Worm (Caenorhabditis elegans): ENCODE data around the gene T07D3.9.

T07D3.9 gene

DNA sequence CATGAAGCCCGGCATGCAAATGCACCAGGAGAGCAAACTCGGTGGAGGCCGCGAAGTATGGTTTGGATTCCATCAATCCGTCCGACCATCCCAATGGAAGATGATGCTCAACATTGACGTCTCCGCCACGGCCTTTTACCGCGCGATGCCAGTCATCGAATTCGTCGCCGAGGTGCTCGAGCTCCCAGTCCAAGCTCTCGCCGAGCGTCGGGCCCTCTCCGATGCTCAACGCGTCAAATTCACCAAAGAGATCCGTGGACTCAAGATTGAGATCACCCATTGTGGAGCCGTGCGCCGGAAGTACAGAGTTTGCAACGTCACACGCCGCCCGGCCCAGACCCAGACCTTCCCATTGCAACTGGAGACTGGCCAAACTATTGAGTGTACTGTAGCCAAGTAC lies 25.0 kb downstream of the T07D3.9 start:
- TF ChIP-seq mbf-1 (tag; optimal IDR thresholded peaks at IDR 0.05) (no peak), mab-5 (tag; optimal IDR thresholded peaks at IDR 0.05) (no peak), nhr-12 (tag; optimal IDR thresholded peaks at IDR 0.05) (no peak), lin-39 (tag; optimal IDR thresholded peaks at IDR 0.05) (no peak), ama-1 (optimal IDR thresholded peaks at IDR 0.05) (no peak), ztf-1 (GFP tag; conservative IDR thresholded peaks at IDR 0.05) (no peak), alr-1 (tag; optimal IDR thresholded peaks at IDR 0.05) (no peak), ZK546.5 (tag; optimal IDR thresholded peaks at IDR 0.05) (no peak), ztf-4 (tag; optimal IDR thresholded peaks at IDR 0.05) (no peak), nhr-6 (tag; optimal IDR thresholded peaks at IDR 0.05) (no peak), dmd-4 (tag; optimal IDR thresholded peaks at IDR 0.05) (no peak), nhr-11 (tag; optimal IDR thresholded peaks at IDR 0.05) (no peak)

DNA sequence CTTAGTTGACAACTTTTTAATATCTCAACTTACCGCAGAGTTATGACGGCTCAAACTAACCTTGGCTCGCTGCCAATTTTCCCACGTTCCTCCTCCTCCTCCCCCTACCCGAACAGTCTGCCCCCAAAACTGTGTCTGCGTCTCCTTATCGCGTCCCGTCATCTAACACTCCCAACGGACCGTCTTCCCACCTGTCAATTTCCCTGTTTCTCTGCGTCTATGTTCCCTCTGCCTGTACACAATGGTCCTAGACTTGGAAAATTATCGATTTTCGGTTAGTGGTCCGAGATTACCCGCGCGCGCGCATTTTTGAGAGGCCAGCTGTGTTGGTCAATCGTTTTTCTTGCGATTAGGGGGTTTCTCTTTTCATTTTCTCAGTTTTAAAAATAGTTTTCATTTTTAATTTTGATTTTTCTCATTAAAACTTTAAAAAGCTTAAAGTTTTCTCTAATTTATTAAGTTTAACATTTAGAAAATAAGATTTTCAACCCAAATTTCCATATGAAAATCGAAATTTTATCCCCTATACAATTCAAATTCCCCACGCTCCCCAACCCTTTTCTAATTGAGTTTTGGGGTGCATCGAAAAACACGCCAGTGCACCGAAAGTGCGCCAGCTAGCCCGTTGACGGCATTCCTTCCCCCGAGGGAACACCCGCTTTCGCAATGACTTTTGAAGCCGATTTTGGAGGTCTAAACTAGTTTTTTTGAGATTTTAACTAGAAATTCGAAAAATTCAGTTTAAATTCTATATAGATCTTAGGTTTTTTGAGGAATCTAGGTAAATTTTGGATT lies 27.5 kb downstream of the T07D3.9 start, which contains the start of gene alg-2:
alg-2 (plus strand) TSS at position 220 of the 795 bp plus-strand sequence.
- TF ChIP-seq gmeb-1 (tag; optimal IDR thresholded peaks at IDR 0.05), result peak; percentile 31
- TF ChIP-seq sem-4 (tag; optimal IDR thresholded peaks at IDR 0.05), result peak; percentile 15
- TF ChIP-seq unc-55 (GFP tag; optimal IDR thresholded peaks at IDR 0.05), result peak; percentile 67
- peak in 1 of 2 experiments; percentile 67 for TF ChIP-seq lsy-2 (tag; optimal IDR thresholded peaks at IDR 0.05)
- peak; percentile 52 for TF ChIP-seq C34F6.9 (tag; optimal IDR thresholded peaks at IDR 0.05)
- TF ChIP-seq lin-13 (GFP tag; optimal IDR thresholded peaks at IDR 0.05), result peak; percentile 31
- peak; percentile 44 for TF ChIP-seq crh-2 (tag; optimal IDR thresholded peaks at IDR 0.05)
- no peak for TF ChIP-seq nhr-77 (tag; optimal IDR thresholded peaks at IDR 0.05)
- peak; percentile 31 for TF ChIP-seq zag-1 (tag; optimal IDR thresholded peaks at IDR 0.05)
- no peak for TF ChIP-seq nhr-23 (tag; optimal IDR thresholded peaks at IDR 0.05)
- TF ChIP-seq F13H6.1 (tag; optimal IDR thresholded peaks at IDR 0.05), result peak; percentile 26
- TF ChIP-seq nhr-129 (tag; optimal IDR thresholded peaks at IDR 0.05), result peak; percentile 23
- peak; percentile 36 for TF ChIP-seq mab-5 (tag; optimal IDR thresholded peaks at IDR 0.05)
- no peak for TF ChIP-seq nhr-11 (tag; optimal IDR thresholded peaks at IDR 0.05)
- no peak for TF ChIP-seq blmp-1 (tag; optimal IDR thresholded peaks at IDR 0.05; ENCODE audit: insufficient read depth)
- TF ChIP-seq aly-2 (tag; optimal IDR thresholded peaks at IDR 0.05), result no peak
- no peak for TF ChIP-seq R02D3.7 (tag; optimal IDR thresholded peaks at IDR 0.05)
- TF ChIP-seq dmd-4 (tag; optimal IDR thresholded peaks at IDR 0.05), result no peak
- peak; percentile 6 for TF ChIP-seq sma-9 (GFP tag; optimal IDR thresholded peaks at IDR 0.05)
- TF ChIP-seq sma-9 (tag; optimal IDR thresholded peaks at IDR 0.05), result no peak
- no peak for TF ChIP-seq lin-11 (tag; optimal IDR thresholded peaks at IDR 0.05)
- TF ChIP-seq fos-1 (tag; optimal IDR thresholded peaks at IDR 0.05), result peak; percentile 29
- TF ChIP-seq unc-62 (GFP tag; optimal IDR thresholded peaks at IDR 0.05), result no peak
- TF ChIP-seq egl-27 (tag; optimal IDR thresholded peaks at IDR 0.05), result no peak
- TF ChIP-seq nhr-21 (tag; optimal IDR thresholded peaks at IDR 0.05), result no peak
- TF ChIP-seq ZK546.5 (tag; optimal IDR thresholded peaks at IDR 0.05), result no peak
- TF ChIP-seq nhr-12 (tag; optimal IDR thresholded peaks at IDR 0.05), result no peak
- TF ChIP-seq lin-39 (tag; optimal IDR thresholded peaks at IDR 0.05), result no peak

DNA sequence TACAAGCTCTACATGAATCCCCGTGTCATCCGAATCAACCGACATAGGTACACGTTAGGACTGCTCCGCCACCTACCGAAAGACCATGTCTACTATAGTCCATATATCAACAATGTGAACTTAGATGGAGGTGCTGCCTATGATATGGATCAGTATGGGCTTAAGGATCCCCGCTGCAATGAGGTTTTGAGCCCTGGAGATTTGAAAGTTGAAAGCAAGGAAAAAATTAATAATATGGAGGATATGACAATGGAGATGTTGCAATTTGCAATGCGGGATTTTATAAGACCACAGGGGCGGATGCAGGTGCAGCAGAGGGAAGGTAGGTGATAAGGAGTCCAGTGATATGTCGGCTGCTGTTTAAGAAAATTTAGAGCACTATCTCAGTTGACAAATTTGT lies 31.4 kb downstream of the T07D3.9 start:
- no peak for TF ChIP-seq snpc-4 (tag; optimal IDR thresholded peaks at IDR 0.05)
- TF ChIP-seq skn-1 (tag; optimal IDR thresholded peaks at IDR 0.05), result no peak
- TF ChIP-seq ztf-1 (GFP tag; conservative IDR thresholded peaks at IDR 0.05), result no peak
- TF ChIP-seq zag-1 (tag; optimal IDR thresholded peaks at IDR 0.05), result no peak
- no peak for TF ChIP-seq sma-9 (GFP tag; optimal IDR thresholded peaks at IDR 0.05)
- no peak for TF ChIP-seq sma-9 (tag; optimal IDR thresholded peaks at IDR 0.05)
- no peak for TF ChIP-seq nhr-129 (tag; optimal IDR thresholded peaks at IDR 0.05)
- TF ChIP-seq ama-1 (optimal IDR thresholded peaks at IDR 0.05), result no peak
- no peak for TF ChIP-seq nhr-25 (tag; optimal IDR thresholded peaks at IDR 0.05)
- TF ChIP-seq nhr-10 (tag; optimal IDR thresholded peaks at IDR 0.05), result no peak
- no peak for TF ChIP-seq lin-13 (GFP tag; optimal IDR thresholded peaks at IDR 0.05)
